Fruit fly (Drosophila melanogaster): Measurements from ENCODE around the gene Prp5.

DNA sequence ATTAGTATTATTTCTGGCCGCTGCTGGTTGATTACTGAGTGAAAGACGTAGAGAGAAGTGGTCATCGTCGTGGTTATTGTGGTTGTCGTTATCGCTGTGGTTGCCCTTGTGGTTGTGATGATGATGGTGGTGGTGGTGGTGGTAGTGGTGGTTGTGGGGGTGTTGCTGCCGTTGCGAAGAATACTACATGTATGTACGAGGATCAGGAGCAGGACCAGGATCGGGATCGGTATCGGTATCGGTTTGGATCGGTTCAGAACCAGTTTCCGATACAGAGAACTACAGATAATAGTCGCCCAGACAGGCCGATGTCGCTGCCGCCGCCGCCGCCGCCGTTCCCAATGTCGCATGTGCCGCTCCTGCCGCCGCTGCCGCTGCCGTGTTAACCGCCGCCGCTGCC is 7.7 kb downstream of the Prp5 start:
- TF ChIP-seq Hr39 (GFP tag; optimal IDR thresholded peaks at IDR 0.05) (no peak), esn (GFP tag; optimal IDR thresholded peaks at IDR 0.05) (no peak), dsx (GFP tag; optimal IDR thresholded peaks at IDR 0.05; ENCODE audit: poor library complexity, severe bottlenecking) (no peak), salr (GFP tag; optimal IDR thresholded peaks at IDR 0.05) (no peak), fd85E (GFP tag; optimal IDR thresholded peaks at IDR 0.05) (no peak), OdsH (GFP tag; optimal IDR thresholded peaks at IDR 0.05) (no peak), Gug (GFP tag; IDR thresholded peaks at IDR 0.05) (no peak), CG31627 (GFP tag; optimal IDR thresholded peaks at IDR 0.05) (no peak), Hr38 (GFP tag; optimal IDR thresholded peaks at IDR 0.05) (no peak), CG1621 (tag; optimal IDR thresholded peaks at IDR 0.05) (no peak), eg (GFP tag; IDR thresholded peaks at IDR 0.05) (no peak)
